Worm (Caenorhabditis elegans): ENCODE results near the gene T05C12.11.

- TF ChIP-seq lin-39 (tag; optimal IDR thresholded peaks at IDR 0.05) (no peak), lin-15B (tag; optimal IDR thresholded peaks at IDR 0.05) (no peak), unc-62 (GFP tag; optimal IDR thresholded peaks at IDR 0.05) (no peak), pqm-1 (tag; optimal IDR thresholded peaks at IDR 0.05) (no peak), nhr-71 (tag; optimal IDR thresholded peaks at IDR 0.05) (no peak), sup-37 (GFP tag; optimal IDR thresholded peaks at IDR 0.05) (no peak), mdl-1 (tag; optimal IDR thresholded peaks at IDR 0.05) (no peak), dpl-1 (GFP tag; optimal IDR thresholded peaks at IDR 0.05) (no peak), fkh-10 (GFP tag; optimal IDR thresholded peaks at IDR 0.05) (peak; percentile 44), unc-130 (tag; optimal IDR thresholded peaks at IDR 0.05) (no peak), zip-4 (GFP tag; optimal IDR thresholded peaks at IDR 0.05) (no peak), ztf-11 (tag; optimal IDR thresholded peaks at IDR 0.05) (no peak)
These were observed 17.5 kb downstream of the T05C12.11 start for ce11 chrII:8152711-8153325.

All from whole organism, L1 larva.